Worm (Caenorhabditis elegans) whole organism, L1 larva: ENCODE data around the gene C31C9.7.

Experiments used
- C04F5.9 ChIP-seq: sonication (generic microtip); optimal IDR thresholded peaks from 2 replicates; lab custom pipeline; 2016; ENCODE audit warnings: missing genetic modification characterization, missing compliant biosample characterization
- C16A3.4 ChIP-seq: fragments of 150-350 bp; optimal IDR thresholded peaks from 2 replicates; lab custom pipeline; 2014; ENCODE audit warnings: missing biosample characterization, missing genetic modification characterization
- F16B12.6 ChIP-seq: fragments of 150-350 bp; optimal IDR thresholded peaks from 2 replicates; lab custom pipeline; 2014; ENCODE audit warnings: missing biosample characterization, missing genetic modification characterization
- aha-1 ChIP-seq: fragments of 150-350 bp; optimal IDR thresholded peaks from 2 replicates; lab custom pipeline; 2014; ENCODE audit warnings: missing biosample characterization, missing genetic modification characterization
- aly-2 ChIP-seq: fragments of 150-350 bp; optimal IDR thresholded peaks from 2 replicates; lab custom pipeline; 2014; ENCODE audit warnings: missing biosample characterization, missing genetic modification characterization
- ceh-8 ChIP-seq: fragments of 200-800 bp; sonication (Bioruptor generic); optimal IDR thresholded peaks from 2 replicates; lab custom pipeline; 2018; ENCODE audit warnings: mild to moderate bottlenecking, missing genetic modification characterization, moderate library complexity, missing compliant biosample characterization
- ces-1 ChIP-seq: fragments of 150-350 bp; optimal IDR thresholded peaks from 2 replicates; lab custom pipeline; 2014; ENCODE audit warnings: missing biosample characterization, missing genetic modification reagents, missing genetic modification characterization
- dpl-1 ChIP-seq, 3 experiments: fragments of 150-350 bp in 2 of 3; sonication (generic microtip) in 1 of 3; optimal IDR thresholded peaks; 2 replicates each; lab custom pipeline; 2014 to 2017; ENCODE audit warnings: missing biosample characterization in 3 of 3, missing genetic modification characterization in 3 of 3, missing genetic modification reagents in 3 of 3
- efl-3 ChIP-seq: fragments of 200-800 bp; sonication (Bioruptor generic); optimal IDR thresholded peaks from 2 replicates; lab custom pipeline; 2018; ENCODE audit warnings: mild to moderate bottlenecking, missing genetic modification characterization, missing compliant biosample characterization
- elt-2 ChIP-seq: sonication (generic microtip); optimal IDR thresholded peaks from 2 replicates; lab custom pipeline; 2016; ENCODE audit warnings: missing genetic modification characterization, mild to moderate bottlenecking, inconsistent platforms, missing compliant biosample characterization, missing genetic modification reagents
- elt-3 ChIP-seq, 6 experiments: fragments of 150-350 bp in 1 of 6; sonication (generic microtip); optimal IDR thresholded peaks; 2 replicates each; lab custom pipeline; 2017 to 2018; ENCODE audit warnings: missing biosample characterization in 6 of 6, missing genetic modification characterization in 6 of 6, inconsistent platforms in 1 of 6
- fkh-10 ChIP-seq: sonication (generic microtip); optimal IDR thresholded peaks from 2 replicates; lab custom pipeline; 2017; ENCODE audit warnings: missing biosample characterization, missing genetic modification reagents, missing genetic modification characterization
- fkh-4 ChIP-seq: sonication (generic microtip); optimal IDR thresholded peaks from 2 replicates; lab custom pipeline; 2016; ENCODE audit warnings: missing compliant biosample characterization, missing genetic modification characterization, borderline replicate concordance
- fkh-8 ChIP-seq: sonication (generic microtip); optimal IDR thresholded peaks from 2 replicates; lab custom pipeline; 2016; ENCODE audit warnings: mild to moderate bottlenecking, missing genetic modification characterization, missing compliant biosample characterization
- grh-1 ChIP-seq: fragments of 200-800 bp; sonication (Bioruptor generic); IDR thresholded peaks from 2 replicates; pipeline ENCODE4 v1.3.6; 2022; ENCODE audit warnings: missing genetic modification reagents, missing genetic modification characterization, missing compliant biosample characterization
- irx-1 ChIP-seq: sonication (generic microtip); optimal IDR thresholded peaks from 2 replicates; lab custom pipeline; 2016; ENCODE audit warnings: missing genetic modification characterization, missing compliant biosample characterization
- isw-1 ChIP-seq: fragments of 200-800 bp; sonication (Bioruptor generic); IDR thresholded peaks from 2 replicates; pipeline ENCODE4 v1.3.6; 2022; ENCODE audit warnings: missing genetic modification characterization, missing compliant biosample characterization
- jun-1 ChIP-seq: fragments of 150-350 bp; optimal IDR thresholded peaks from 2 replicates; lab custom pipeline; 2014; ENCODE audit warnings: missing biosample characterization, missing genetic modification reagents, missing genetic modification characterization
- lin-13 ChIP-seq: fragments of 150-350 bp; optimal IDR thresholded peaks from 2 replicates; lab custom pipeline; 2014; ENCODE audit warnings: missing biosample characterization, missing genetic modification reagents, missing genetic modification characterization
- lin-14 ChIP-seq: fragments of 200-800 bp; sonication (Bioruptor generic); optimal IDR thresholded peaks from 2 replicates; lab custom pipeline; 2018; ENCODE audit warnings: mild to moderate bottlenecking, missing genetic modification characterization, moderate library complexity, missing compliant biosample characterization
- lin-39 ChIP-seq: fragments of 150-350 bp; optimal IDR thresholded peaks from 2 replicates; lab custom pipeline; 2014; ENCODE audit warnings: missing biosample characterization, missing genetic modification reagents, missing genetic modification characterization
- lsy-2 ChIP-seq, 2 experiments: fragments of 150-350 bp; optimal IDR thresholded peaks; 2 replicates each; lab custom pipeline; 2014; ENCODE audit warnings: missing biosample characterization in 2 of 2, missing genetic modification characterization in 2 of 2
- mef-2 ChIP-seq: fragments of 150-350 bp; optimal IDR thresholded peaks from 2 replicates; lab custom pipeline; 2014; ENCODE audit warnings: missing biosample characterization, missing genetic modification characterization
- nhr-19 ChIP-seq: fragments of 200-800 bp; sonication (Bioruptor generic); conservative IDR thresholded peaks from 2 replicates; pipeline ENCODE4 v1.3.6; 2022; ENCODE audit warnings: missing genetic modification characterization, missing compliant biosample characterization
- nhr-20 ChIP-seq: sonication (generic microtip); optimal IDR thresholded peaks from 2 replicates; lab custom pipeline; 2016; ENCODE audit warnings: mild to moderate bottlenecking, missing genetic modification characterization, missing compliant biosample characterization
- nhr-28 ChIP-seq: fragments of 150-350 bp; optimal IDR thresholded peaks from 2 replicates; lab custom pipeline; 2014; ENCODE audit warnings: missing biosample characterization, missing genetic modification characterization
- nhr-47 ChIP-seq: sonication (generic microtip); optimal IDR thresholded peaks from 2 replicates; lab custom pipeline; 2016; ENCODE audit warnings: mild to moderate bottlenecking, missing genetic modification characterization, moderate library complexity, missing compliant biosample characterization
- nhr-71 ChIP-seq: sonication (generic microtip); optimal IDR thresholded peaks from 2 replicates; lab custom pipeline; 2016; ENCODE audit warnings: mild to moderate bottlenecking, missing genetic modification characterization, moderate library complexity, missing compliant biosample characterization
- nhr-76 ChIP-seq: sonication (generic microtip); optimal IDR thresholded peaks from 2 replicates; lab custom pipeline; 2017; ENCODE audit warnings: missing biosample characterization, missing genetic modification characterization
- nhr-77 ChIP-seq: fragments of 150-350 bp; optimal IDR thresholded peaks from 2 replicates; lab custom pipeline; 2014; ENCODE audit warnings: missing biosample characterization, missing genetic modification characterization
- nhr-84 ChIP-seq: sonication (generic microtip); optimal IDR thresholded peaks from 2 replicates; lab custom pipeline; 2017; ENCODE audit warnings: missing biosample characterization, missing genetic modification characterization
- nhr-85 ChIP-seq: sonication (generic microtip); peaks from one replicate; lab custom pipeline; 2016; ENCODE audit warnings: missing genetic modification characterization, inconsistent platforms, missing compliant biosample characterization
- nhr-90 ChIP-seq: sonication (generic microtip); optimal IDR thresholded peaks from 2 replicates; lab custom pipeline; 2016; ENCODE audit warnings: mild to moderate bottlenecking, missing genetic modification characterization, missing compliant biosample characterization; ENCODE audit not compliant: poor library complexity
- pax-3 ChIP-seq: fragments of 200-800 bp; sonication (Bioruptor generic); optimal IDR thresholded peaks from 2 replicates; lab custom pipeline; 2018; ENCODE audit warnings: mild to moderate bottlenecking, missing genetic modification characterization, moderate library complexity, missing compliant biosample characterization
- pqm-1 ChIP-seq: sonication (generic microtip); optimal IDR thresholded peaks from 3 replicates; lab custom pipeline; 2017; ENCODE audit warnings: missing biosample characterization, missing genetic modification characterization
- skn-1 ChIP-seq: fragments of 150-350 bp; optimal IDR thresholded peaks from 2 replicates; lab custom pipeline; 2014; ENCODE audit warnings: missing biosample characterization, missing genetic modification characterization
- snpc-4 ChIP-seq: fragments of 150-350 bp; optimal IDR thresholded peaks from 2 replicates; lab custom pipeline; 2014; ENCODE audit warnings: missing biosample characterization, missing genetic modification characterization
- snu-23 ChIP-seq: sonication (generic microtip); optimal IDR thresholded peaks from 2 replicates; lab custom pipeline; 2016; ENCODE audit warnings: missing genetic modification characterization, missing compliant biosample characterization
- sox-4 ChIP-seq: sonication (generic microtip); optimal IDR thresholded peaks from 2 replicates; lab custom pipeline; 2016; ENCODE audit warnings: missing genetic modification characterization, missing compliant biosample characterization
- sptf-1 ChIP-seq: fragments of 150-350 bp; optimal IDR thresholded peaks from 2 replicates; lab custom pipeline; 2014; ENCODE audit warnings: missing biosample characterization, missing genetic modification characterization
- sup-37 ChIP-seq: fragments of 200-800 bp; sonication (Bioruptor generic); optimal IDR thresholded peaks from 2 replicates; lab custom pipeline; 2018; ENCODE audit warnings: mild to moderate bottlenecking, missing genetic modification characterization, missing compliant biosample characterization
- swsn-7 ChIP-seq: sonication (generic microtip); optimal IDR thresholded peaks from 2 replicates; lab custom pipeline; 2016; ENCODE audit warnings: missing genetic modification characterization, missing compliant biosample characterization
- tbx-2 ChIP-seq: sonication (generic microtip); optimal IDR thresholded peaks from 2 replicates; lab custom pipeline; 2016; ENCODE audit warnings: missing genetic modification characterization, missing compliant biosample characterization
- tlp-1 ChIP-seq: fragments of 150-350 bp; optimal IDR thresholded peaks from 2 replicates; lab custom pipeline; 2014; ENCODE audit warnings: missing biosample characterization, missing genetic modification characterization
- unc-130 ChIP-seq: fragments of 150-350 bp; optimal IDR thresholded peaks from 2 replicates; lab custom pipeline; 2017; ENCODE audit warnings: missing biosample characterization, missing genetic modification characterization, inconsistent platforms
- unc-62 ChIP-seq: fragments of 150-350 bp; optimal IDR thresholded peaks from 2 replicates; lab custom pipeline; 2014; ENCODE audit warnings: missing biosample characterization, missing genetic modification reagents, missing genetic modification characterization
- unc-86 ChIP-seq: sonication (generic microtip); optimal IDR thresholded peaks from 2 replicates; lab custom pipeline; 2016; ENCODE audit warnings: missing genetic modification characterization, missing compliant biosample characterization
- unc-98 ChIP-seq: fragments of 200-800 bp; sonication (Bioruptor generic); IDR thresholded peaks from 2 replicates; pipeline ENCODE4 v1.3.6; 2022; ENCODE audit warnings: missing genetic modification characterization, missing compliant biosample characterization
- xbp-1 ChIP-seq: sonication (generic microtip); optimal IDR thresholded peaks from 2 replicates; lab custom pipeline; 2016; ENCODE audit warnings: missing genetic modification characterization, missing compliant biosample characterization
- zag-1 ChIP-seq: fragments of 150-350 bp; optimal IDR thresholded peaks from 2 replicates; lab custom pipeline; 2014; ENCODE audit warnings: missing biosample characterization, missing genetic modification characterization
- zip-4 ChIP-seq: fragments of 200-800 bp; sonication (Bioruptor generic); optimal IDR thresholded peaks from 2 replicates; lab custom pipeline; 2018; ENCODE audit warnings: mild to moderate bottlenecking, missing genetic modification characterization, moderate library complexity, missing compliant biosample characterization

Gene C31C9.7

DNA sequence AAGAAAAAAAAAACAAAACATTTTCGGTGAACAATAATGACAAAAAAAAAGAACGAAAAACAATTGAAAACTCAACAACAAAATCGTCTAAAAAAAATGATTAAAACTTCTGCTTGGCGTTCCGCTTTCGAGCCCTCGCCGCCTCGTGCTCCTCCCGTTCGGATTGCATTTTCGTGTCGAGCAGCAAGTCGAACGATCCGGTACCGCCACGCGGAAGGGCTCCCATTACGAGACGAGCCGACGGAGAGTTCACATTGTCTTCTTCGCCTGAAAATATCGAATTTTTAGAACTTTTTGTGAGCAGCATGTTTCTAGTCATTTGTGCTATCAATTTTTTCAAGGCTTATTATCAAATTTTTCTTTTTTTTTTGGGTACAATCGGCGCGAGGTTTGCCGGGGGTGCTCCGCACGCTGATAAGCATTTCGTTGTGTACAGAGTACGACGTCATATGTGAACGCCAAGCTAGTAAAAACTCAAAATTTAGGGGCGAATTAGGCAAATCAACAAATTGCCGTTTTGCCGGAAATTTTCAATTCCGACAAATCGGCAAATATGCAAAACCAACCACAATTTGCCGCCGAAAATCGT lies 1.9 kb downstream of the C31C9.7 start:
- peak; percentile 54 for TF ChIP-seq pqm-1 (tag; lab: Kevin White, UChicago)
- no peak for TF ChIP-seq tlp-1 (tag; lab: Kevin White, UChicago)
- peak; percentile 51 for TF ChIP-seq elt-2

DNA sequence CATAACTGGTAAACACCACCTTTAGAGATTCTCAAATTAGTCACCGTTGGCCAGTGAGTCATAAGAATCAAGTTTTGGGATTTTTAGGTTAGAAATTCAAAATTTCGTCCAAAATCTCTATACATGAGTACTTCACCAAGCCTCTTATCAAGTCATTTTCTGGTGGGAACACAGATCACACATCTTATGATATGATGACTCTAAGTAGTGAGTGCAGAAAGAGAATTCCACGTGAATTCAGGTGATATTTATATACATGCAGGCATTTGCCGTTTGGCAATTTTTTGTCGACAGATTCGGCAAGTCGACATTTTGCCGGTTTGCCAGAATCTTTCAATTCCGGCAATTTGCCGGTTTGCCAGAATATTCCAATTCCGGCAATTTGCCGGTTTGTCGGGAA lies 3.2 kb downstream of the C31C9.7 start:
- TF ChIP-seq jun-1 (tag; lab: Kevin White, UChicago), result no peak
- no peak for TF ChIP-seq lin-39
- TF ChIP-seq aha-1 (tag; lab: Kevin White, UChicago), result no peak
- no peak for TF ChIP-seq pax-3 (tag; lab: Kevin White, UChicago)
- no peak for TF ChIP-seq nhr-76 (tag; lab: Kevin White, UChicago)
- TF ChIP-seq skn-1 (tag; lab: Kevin White, UChicago), result no peak
- TF ChIP-seq F16B12.6, result no peak
- TF ChIP-seq unc-130, result no peak
- no peak for TF ChIP-seq irx-1
- TF ChIP-seq lin-13 (GFP tag; lab: Kevin White, UChicago), result no peak
- no peak for TF ChIP-seq fkh-10 (GFP tag; lab: Kevin White, UChicago)
- TF ChIP-seq zag-1 (tag; lab: Kevin White, UChicago), result no peak
- no peak for TF ChIP-seq lsy-2 (tag; optimal IDR thresholded peaks at IDR 0.05; lab: Kevin White, UChicago)
- TF ChIP-seq sup-37 (GFP tag; lab: Kevin White, UChicago), result no peak
- no peak for TF ChIP-seq lin-14 (GFP tag; lab: Kevin White, UChicago)
- no peak for TF ChIP-seq tbx-2 (tag; lab: Kevin White, UChicago)
- TF ChIP-seq swsn-7 (tag; lab: Kevin White, UChicago), result no peak
- no peak for TF ChIP-seq nhr-77
- no peak for TF ChIP-seq dpl-1 (GFP tag; optimal IDR thresholded peaks at IDR 0.05; lab: Kevin White, UChicago)
- no peak for TF ChIP-seq unc-86 (tag; lab: Kevin White, UChicago)
- peak; percentile 20 for TF ChIP-seq snu-23 (GFP tag; lab: Kevin White, UChicago)
- no peak for TF ChIP-seq aly-2
- no peak for TF ChIP-seq mef-2 (tag; lab: Kevin White, UChicago)
- no peak for TF ChIP-seq pqm-1 (tag; lab: Kevin White, UChicago)
- no peak for TF ChIP-seq fkh-8 (tag; lab: Kevin White, UChicago)
- TF ChIP-seq unc-62 (GFP tag; lab: Kevin White, UChicago), result no peak
- no peak for TF ChIP-seq C16A3.4 (tag; lab: Kevin White, UChicago)
- TF ChIP-seq nhr-28, result no peak
- TF ChIP-seq nhr-20 (tag; lab: Kevin White, UChicago), result peak; percentile 30
- no peak for TF ChIP-seq xbp-1 (tag; lab: Kevin White, UChicago)
- TF ChIP-seq fkh-4 (tag; lab: Kevin White, UChicago), result no peak
- no peak for TF ChIP-seq snpc-4 (tag; lab: Kevin White, UChicago)
- TF ChIP-seq tlp-1 (tag; lab: Kevin White, UChicago), result no peak
- peak; percentile 44 for TF ChIP-seq elt-2
- no peak for TF ChIP-seq isw-1 (GFP tag; lab: Robert Waterston, UW)
- no peak for TF ChIP-seq ces-1 (GFP tag; lab: Kevin White, UChicago)
- peak; percentile 60 for TF ChIP-seq nhr-85
- TF ChIP-seq C04F5.9 (tag; lab: Kevin White, UChicago), result no peak
- TF ChIP-seq nhr-71, result peak; percentile 37
- 0 out of 2 replicates have a peak, but pooled peaks have one; percentile 8 for TF ChIP-seq nhr-19 (GFP tag; lab: Robert Waterston, UW)
- no peak for TF ChIP-seq sox-4
- no peak for TF ChIP-seq grh-1 (GFP tag; lab: Robert Waterston, UW)
- TF ChIP-seq zip-4, result no peak
- TF ChIP-seq efl-3, result no peak
- no peak for TF ChIP-seq ceh-8 (GFP tag; lab: Kevin White, UChicago)
- TF ChIP-seq nhr-47, result no peak
- TF ChIP-seq nhr-90 (tag; lab: Kevin White, UChicago), result peak; percentile 6
- no peak for TF ChIP-seq unc-98 (GFP tag; lab: Robert Waterston, UW)
- TF ChIP-seq nhr-84 (tag; lab: Kevin White, UChicago), result no peak
- TF ChIP-seq elt-3 (tag; optimal IDR thresholded peaks at IDR 0.05; lab: Kevin White, UChicago), result no peak
- TF ChIP-seq sptf-1 (tag; lab: Kevin White, UChicago), result no peak
